Worm (Caenorhabditis elegans) whole organism, mixed stage, embryonic: ENCODE data around the gene F21C10.7.

Experiments
- M03D4.4 ChIP-seq: sonication (generic microtip); optimal IDR thresholded peaks from 2 replicates; lab custom pipeline; 2017; ENCODE audit warnings: mild to moderate bottlenecking, missing genetic modification characterization, missing compliant biosample characterization
- bed-3 ChIP-seq: fragments of 200-800 bp; sonication (Bioruptor generic); optimal IDR thresholded peaks from 3 replicates; lab custom pipeline; 2018; ENCODE audit warnings: mild to moderate bottlenecking, missing genetic modification characterization, moderate library complexity, missing compliant biosample characterization
- ceh-39 ChIP-seq: fragments of 150-350 bp; optimal IDR thresholded peaks from 2 replicates; lab custom pipeline; 2014; ENCODE audit warnings: missing biosample characterization, missing genetic modification characterization
- ceh-43 ChIP-seq: fragments of 200-800 bp; sonication (Bioruptor generic); optimal IDR thresholded peaks from 2 replicates; lab custom pipeline; 2018; ENCODE audit warnings: mild to moderate bottlenecking, missing genetic modification characterization, moderate library complexity, missing compliant biosample characterization
- ceh-83 ChIP-seq: fragments of 200-800 bp; sonication (Bioruptor generic); optimal IDR thresholded peaks from 2 replicates; lab custom pipeline; 2018; ENCODE audit warnings: mild to moderate bottlenecking, missing genetic modification characterization, missing compliant biosample characterization
- ces-1 ChIP-seq: fragments of 150-350 bp; optimal IDR thresholded peaks from 2 replicates; lab custom pipeline; 2014; ENCODE audit warnings: missing biosample characterization, missing genetic modification reagents, missing genetic modification characterization
- cnd-1 ChIP-seq: fragments of 200-800 bp; sonication (Bioruptor generic); optimal IDR thresholded peaks from 2 replicates; lab custom pipeline; 2018; ENCODE audit warnings: mild to moderate bottlenecking, missing genetic modification characterization, missing compliant biosample characterization
- drap-1 ChIP-seq: fragments of 200-800 bp; sonication (Bioruptor generic); optimal IDR thresholded peaks from 3 replicates; lab custom pipeline; 2018; ENCODE audit warnings: mild to moderate bottlenecking, missing genetic modification characterization, missing compliant biosample characterization
- elt-1 ChIP-seq: sonication (generic microtip); optimal IDR thresholded peaks from 2 replicates; lab custom pipeline; 2017; ENCODE audit warnings: missing genetic modification characterization, mild to moderate bottlenecking, missing compliant biosample characterization, antibody characterized with exemption, moderate library complexity, borderline replicate concordance; ENCODE audit not compliant: insufficient read depth
- flh-1 ChIP-seq: fragments of 200-800 bp; sonication (Bioruptor generic); optimal IDR thresholded peaks from 2 replicates; lab custom pipeline; 2018; ENCODE audit warnings: mild to moderate bottlenecking, missing genetic modification characterization, moderate library complexity, missing compliant biosample characterization
- ham-2 ChIP-seq: fragments of 200-800 bp; sonication (Bioruptor generic); optimal IDR thresholded peaks from 2 replicates; lab custom pipeline; 2018; ENCODE audit warnings: mild to moderate bottlenecking, missing genetic modification characterization, missing compliant biosample characterization
- hlh-1 ChIP-seq: fragments of 150-350 bp; optimal IDR thresholded peaks from 2 replicates; lab custom pipeline; 2014; ENCODE audit warnings: missing biosample characterization, missing genetic modification reagents, missing genetic modification characterization
- lin-13 ChIP-seq: fragments of 150-350 bp; optimal IDR thresholded peaks from 2 replicates; lab custom pipeline; 2014; ENCODE audit warnings: missing biosample characterization, missing genetic modification characterization
- lsy-2 ChIP-seq: fragments of 150-350 bp; optimal IDR thresholded peaks from 2 replicates; lab custom pipeline; 2014; ENCODE audit warnings: missing biosample characterization, missing genetic modification characterization
- mep-1 ChIP-seq: fragments of 150-350 bp; optimal IDR thresholded peaks from 2 replicates; lab custom pipeline; 2017; ENCODE audit warnings: missing biosample characterization, missing genetic modification reagents, missing genetic modification characterization, inconsistent platforms
- nhr-12 ChIP-seq: fragments of 150-350 bp; optimal IDR thresholded peaks from 2 replicates; lab custom pipeline; 2014; ENCODE audit warnings: missing biosample characterization, missing genetic modification characterization
- nhr-2 ChIP-seq: fragments of 150-350 bp; optimal IDR thresholded peaks from 2 replicates; lab custom pipeline; 2014; ENCODE audit warnings: missing biosample characterization, missing genetic modification characterization
- nhr-237 ChIP-seq: fragments of 150-350 bp; optimal IDR thresholded peaks from 2 replicates; lab custom pipeline; 2014; ENCODE audit warnings: missing biosample characterization, missing genetic modification characterization
- nhr-28 ChIP-seq: fragments of 150-350 bp; optimal IDR thresholded peaks from 2 replicates; lab custom pipeline; 2014; ENCODE audit warnings: missing biosample characterization, missing genetic modification characterization
- pha-4 ChIP-seq: fragments of 150-350 bp; optimal IDR thresholded peaks from 2 replicates; lab custom pipeline; 2018; ENCODE audit warnings: missing biosample characterization, missing genetic modification reagents, missing genetic modification characterization
- snpc-4 ChIP-seq: fragments of 150-350 bp; optimal IDR thresholded peaks from 2 replicates; lab custom pipeline; 2014; ENCODE audit warnings: missing biosample characterization, missing genetic modification characterization
- sptf-1 ChIP-seq: sonication (generic microtip); optimal IDR thresholded peaks from 2 replicates; lab custom pipeline; 2017; ENCODE audit warnings: mild to moderate bottlenecking, missing genetic modification characterization, moderate library complexity, missing compliant biosample characterization
- unc-62 ChIP-seq: fragments of 150-350 bp; optimal IDR thresholded peaks from 2 replicates; lab custom pipeline; 2014; ENCODE audit warnings: missing biosample characterization, missing genetic modification reagents, missing genetic modification characterization
- zip-8 ChIP-seq: fragments of 150-350 bp; optimal IDR thresholded peaks from 2 replicates; lab custom pipeline; 2014; ENCODE audit warnings: missing biosample characterization, missing genetic modification characterization
- ztf-11 ChIP-seq: fragments of 150-350 bp; optimal IDR thresholded peaks from 2 replicates; lab custom pipeline; 2014; ENCODE audit warnings: missing biosample characterization, missing genetic modification characterization

F21C10.7 gene

DNA sequence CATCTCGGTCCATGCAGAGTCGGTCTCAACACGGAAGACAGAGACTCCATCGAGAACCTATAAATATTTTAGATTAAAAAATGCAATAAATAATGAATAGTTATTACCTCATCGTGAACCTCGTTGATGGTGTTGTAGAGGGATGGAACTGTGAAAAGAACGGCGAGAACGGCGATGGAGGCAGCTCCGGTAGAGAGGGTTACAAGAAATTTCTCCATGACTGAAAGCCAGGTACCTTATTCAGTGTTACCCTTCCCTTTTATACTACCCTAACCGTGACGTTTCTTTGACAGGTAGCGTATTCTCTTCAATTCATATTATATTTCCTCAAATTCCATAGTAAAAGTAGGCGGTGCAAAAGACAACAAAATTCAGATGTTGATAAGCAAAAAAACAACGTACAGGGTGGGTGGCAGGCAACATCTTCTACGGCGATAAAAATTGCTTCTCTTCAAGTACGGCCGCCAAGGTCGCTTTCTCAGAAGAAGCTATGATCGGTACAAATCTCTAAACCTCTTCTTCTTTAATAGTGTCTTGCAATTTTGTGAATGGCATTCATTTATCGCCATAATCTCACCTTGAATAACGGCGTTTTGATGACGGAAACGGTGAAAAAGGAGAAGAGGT lies 52.6 kb downstream of the F21C10.7 start, which contains the start of gene col-10:
Gene col-10 (minus strand): TSS at position 235 of the 627 bp plus-strand sequence.
- TF ChIP-seq lsy-2 (tag; lab: Kevin White, UChicago): no peak
- TF ChIP-seq ham-2: peak; percentile 66

DNA sequence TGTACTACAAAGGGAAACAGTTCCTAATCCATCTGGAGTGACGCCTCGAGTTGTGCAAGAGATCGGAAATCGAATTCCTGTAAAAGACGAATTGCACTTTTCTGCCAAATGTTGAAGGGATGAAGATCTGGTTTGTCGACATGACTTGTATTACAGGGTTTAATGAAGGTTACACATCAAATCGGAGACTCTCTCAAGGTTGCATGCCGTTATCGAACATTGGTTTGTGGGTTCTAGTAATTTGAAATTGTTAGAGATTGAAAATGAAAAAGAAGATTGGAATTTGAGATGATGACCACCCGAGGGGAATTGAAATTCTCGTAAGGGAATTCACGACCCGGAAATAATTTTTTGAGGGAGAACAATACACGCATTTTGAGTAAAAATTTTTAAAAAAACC lies 53.7 kb downstream of the F21C10.7 start:
- TF ChIP-seq bed-3 (GFP tag; lab: Kevin White, UChicago): no peak
- no peak for TF ChIP-seq M03D4.4 (tag; lab: Kevin White, UChicago)
- no peak for TF ChIP-seq lin-13 (tag; lab: Kevin White, UChicago)
- TF ChIP-seq elt-1 (tag; lab: Kevin White, UChicago): no peak
- TF ChIP-seq ces-1 (GFP tag; lab: Kevin White, UChicago): no peak
- TF ChIP-seq pha-4 (tag; lab: Kevin White, UChicago): no peak
- TF ChIP-seq hlh-1 (tag; lab: Kevin White, UChicago): no peak
- no peak for TF ChIP-seq nhr-12 (tag; lab: Kevin White, UChicago)
- no peak for TF ChIP-seq cnd-1 (tag; lab: Kevin White, UChicago)
- TF ChIP-seq flh-1 (GFP tag; lab: Kevin White, UChicago): no peak
- TF ChIP-seq ztf-11 (tag; lab: Kevin White, UChicago): no peak
- TF ChIP-seq nhr-237 (tag; lab: Kevin White, UChicago): no peak
- TF ChIP-seq zip-8 (tag; lab: Kevin White, UChicago): no peak
- no peak for TF ChIP-seq ceh-83 (GFP tag; lab: Kevin White, UChicago)
- TF ChIP-seq ceh-39 (tag; lab: Kevin White, UChicago): no peak
- TF ChIP-seq nhr-28 (tag; lab: Kevin White, UChicago): no peak

DNA sequence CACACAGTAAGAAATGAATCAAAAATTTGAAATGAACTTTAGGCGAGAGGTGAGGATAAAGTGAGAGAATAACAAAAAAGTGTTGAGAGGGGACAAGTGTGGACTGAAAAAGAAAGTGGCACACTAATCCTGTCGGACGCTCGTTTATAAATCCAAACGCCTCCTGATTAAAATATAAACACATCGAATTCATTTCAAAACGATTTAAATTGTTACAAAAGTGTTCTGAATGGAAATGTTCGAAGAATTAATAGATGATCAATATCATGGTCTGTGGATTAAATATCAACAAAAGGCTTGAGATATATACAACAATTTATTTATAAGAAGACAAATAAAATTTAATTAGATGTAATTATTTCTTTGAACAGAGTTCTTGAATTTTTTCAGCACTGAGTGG lies 55.5 kb downstream of the F21C10.7 start, which contains the start of gene B0222.11:
Gene B0222.11 (minus strand): TSS at position 101 of the 400 bp plus-strand sequence.
- TF ChIP-seq lsy-2 (tag; lab: Kevin White, UChicago): no peak
- no peak for TF ChIP-seq ceh-43 (GFP tag; lab: Kevin White, UChicago)
- TF ChIP-seq unc-62 (GFP tag; lab: Kevin White, UChicago): no peak
- TF ChIP-seq sptf-1 (tag; lab: Kevin White, UChicago): no peak
- no peak for TF ChIP-seq snpc-4 (tag; lab: Kevin White, UChicago)
- no peak for TF ChIP-seq mep-1 (tag; lab: Kevin White, UChicago)
- TF ChIP-seq nhr-2 (tag; lab: Kevin White, UChicago): no peak
- TF ChIP-seq bed-3 (GFP tag; lab: Kevin White, UChicago): no peak
- TF ChIP-seq nhr-28 (tag; lab: Kevin White, UChicago): no peak
- no peak for TF ChIP-seq ces-1 (GFP tag; lab: Kevin White, UChicago)
- TF ChIP-seq drap-1 (GFP tag; lab: Kevin White, UChicago): no peak
